Worm (Caenorhabditis elegans): ENCODE results near the gene nstp-2.

nstp-2 gene

DNA sequence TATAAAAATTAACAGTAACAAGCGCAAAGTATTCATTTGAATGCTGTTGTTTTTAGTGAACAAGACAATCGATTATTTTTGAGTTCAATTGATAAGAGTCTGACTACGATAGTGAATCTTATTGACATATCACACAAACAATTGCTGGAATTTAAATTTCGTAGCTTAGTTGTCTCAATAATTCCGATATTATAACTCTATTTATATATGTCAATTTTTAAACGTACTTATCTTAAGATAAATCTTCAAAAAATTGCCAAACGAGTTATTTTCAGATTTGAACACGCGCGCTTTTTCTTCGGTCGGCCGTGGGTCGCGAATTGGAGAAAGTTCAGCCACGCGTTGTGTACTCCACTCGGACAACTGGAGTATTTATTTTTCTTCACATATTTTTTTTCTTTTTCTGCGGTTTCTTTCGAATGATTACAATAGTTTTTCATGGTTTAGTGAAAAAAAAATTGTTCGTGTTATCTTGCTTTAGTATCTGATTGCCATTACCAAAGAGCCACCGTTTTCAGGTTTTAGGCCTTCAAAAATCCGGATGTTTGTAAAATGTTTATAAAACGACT is 25.8 kb upstream of the nstp-2 start, which contains the start of the genes cest-5.1 and C01B10.9 (continued):
- TF ChIP-seq ceh-19 (GFP tag; optimal IDR thresholded peaks at IDR 0.05) (no peak), elt-2 (tag; optimal IDR thresholded peaks at IDR 0.05) (peak; percentile 75), pat-9 (tag; optimal IDR thresholded peaks at IDR 0.05) (no peak), rnt-1 (tag; optimal IDR thresholded peaks at IDR 0.05) (peak; percentile 52), hlh-30 (tag; optimal IDR thresholded peaks at IDR 0.05; ENCODE audit: insufficient read depth) (no peak), fax-1 (tag; optimal IDR thresholded peaks at IDR 0.05) (peak; percentile 45), eyg-1 (tag; optimal IDR thresholded peaks at IDR 0.05) (peak; percentile 17), dve-1 (tag; optimal IDR thresholded peaks at IDR 0.05) (no peak), lim-6 (tag; optimal IDR thresholded peaks at IDR 0.05) (peak; percentile 33), unc-42 (tag; optimal IDR thresholded peaks at IDR 0.05) (peak; percentile 56), tbx-7 (tag; optimal IDR thresholded peaks at IDR 0.05) (peak; percentile 84), ceh-14 (tag; optimal IDR thresholded peaks at IDR 0.05) (peak; percentile 68), pag-3 (tag; optimal IDR thresholded peaks at IDR 0.05; ENCODE audit: borderline replicate concordance) (no peak), ahr-1 (tag; optimal IDR thresholded peaks at IDR 0.05) (no peak), fkh-6 (tag; optimal IDR thresholded peaks at IDR 0.05) (peak; percentile 49), gmeb-2 (tag; optimal IDR thresholded peaks at IDR 0.05) (no peak), ceh-18 (tag; optimal IDR thresholded peaks at IDR 0.05) (no peak)

DNA sequence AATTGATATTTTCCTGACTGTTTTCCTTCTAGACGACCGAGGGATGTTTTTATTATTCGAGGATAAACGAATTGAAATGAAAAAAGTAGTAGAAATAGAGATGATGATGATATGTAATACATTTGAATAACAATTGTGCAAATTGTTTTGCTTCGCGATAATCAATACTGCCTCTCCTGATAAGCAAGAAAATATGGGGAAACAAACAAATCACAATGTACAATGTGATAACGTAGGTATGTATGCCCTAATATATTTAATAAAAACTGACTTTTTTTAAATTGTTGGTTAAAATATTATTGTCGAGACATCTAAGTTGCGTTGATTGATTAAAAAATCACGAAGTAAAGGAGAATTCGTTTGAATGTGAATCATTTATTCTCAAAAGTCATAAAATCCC is 21.8 kb upstream of the nstp-2 start, which contains the start of gene cest-5.2:
Gene cest-5.2 (minus strand): TSS at position 128 of the 400 bp plus-strand sequence.
- TF ChIP-seq ceh-24 (tag; optimal IDR thresholded peaks at IDR 0.05), result no peak
- no peak for TF ChIP-seq C38D4.7 (GFP tag; optimal IDR thresholded peaks at IDR 0.05)
- peak; percentile 73 for TF ChIP-seq elt-2 (tag; optimal IDR thresholded peaks at IDR 0.05)

DNA sequence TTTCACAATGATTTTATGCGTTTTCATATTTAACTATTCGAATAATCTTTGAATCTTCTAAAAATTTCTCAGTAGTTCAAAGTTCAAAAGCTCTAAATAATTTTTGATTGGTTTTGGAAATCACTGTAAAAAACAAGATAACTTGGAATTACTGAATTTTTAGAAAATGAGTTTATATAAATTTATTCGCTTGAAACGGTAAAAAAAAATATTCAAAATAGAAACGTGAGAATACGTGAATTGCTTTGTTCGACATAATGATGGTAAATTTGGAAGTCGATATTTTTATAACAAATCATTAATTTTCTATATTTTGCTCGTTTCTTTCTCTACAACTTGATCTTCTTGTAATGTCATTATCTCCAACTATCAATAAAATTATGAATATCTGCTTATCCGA is 17.4 kb upstream of the nstp-2 start, which contains the start of gene C01B10.44:
Gene C01B10.44 (plus strand): TSS at position 301 of the 400 bp plus-strand sequence.
- no peak for TF ChIP-seq fkh-10 (GFP tag; optimal IDR thresholded peaks at IDR 0.05)
- no peak for TF ChIP-seq eyg-1 (tag; optimal IDR thresholded peaks at IDR 0.05)
- TF ChIP-seq gmeb-2 (tag; optimal IDR thresholded peaks at IDR 0.05), result no peak
- no peak for TF ChIP-seq ceh-45 (GFP tag; IDR thresholded peaks at IDR 0.05)
- no peak for TF ChIP-seq pax-1 (tag; optimal IDR thresholded peaks at IDR 0.05)
- TF ChIP-seq ceh-6 (GFP tag; optimal IDR thresholded peaks at IDR 0.05), result no peak
- TF ChIP-seq nfya-1 (tag; optimal IDR thresholded peaks at IDR 0.05), result no peak
- no peak for TF ChIP-seq pqm-1 (tag; optimal IDR thresholded peaks at IDR 0.05)

DNA sequence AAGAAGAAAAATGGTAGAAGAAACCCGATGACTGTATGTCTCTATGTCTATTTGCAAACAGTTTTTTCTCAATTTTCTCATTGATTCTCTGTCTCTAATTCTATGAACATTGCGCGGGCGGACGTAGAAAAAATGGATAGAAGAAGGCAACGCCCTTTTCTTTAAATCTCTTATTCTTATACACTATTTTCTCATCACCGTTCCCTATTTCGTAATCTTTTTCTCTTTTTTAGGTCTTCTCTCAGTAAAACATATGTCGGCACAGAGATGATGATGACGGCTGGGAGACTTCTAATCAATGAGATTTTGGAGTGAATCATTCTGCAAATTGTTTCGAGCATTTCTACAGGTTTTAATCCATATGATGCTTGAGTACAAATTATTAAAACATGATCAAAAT is 16.2 kb upstream of the nstp-2 start:
- no peak for TF ChIP-seq fax-1 (tag; optimal IDR thresholded peaks at IDR 0.05)
- no peak for TF ChIP-seq unc-55 (GFP tag; optimal IDR thresholded peaks at IDR 0.05)
- no peak for TF ChIP-seq unc-86 (tag; optimal IDR thresholded peaks at IDR 0.05)
- TF ChIP-seq eyg-1 (tag; optimal IDR thresholded peaks at IDR 0.05), result no peak
- no peak for TF ChIP-seq C08G9.2 (tag; optimal IDR thresholded peaks at IDR 0.05)
- no peak for TF ChIP-seq ceh-30 (tag; optimal IDR thresholded peaks at IDR 0.05)
- no peak for TF ChIP-seq Y22D7AL.16 (tag; optimal IDR thresholded peaks at IDR 0.05)
- no peak for TF ChIP-seq gmeb-2 (tag; optimal IDR thresholded peaks at IDR 0.05)
- no peak for TF ChIP-seq sdc-2 (tag; optimal IDR thresholded peaks at IDR 0.05)
- no peak for TF ChIP-seq lim-6 (tag; optimal IDR thresholded peaks at IDR 0.05)
- no peak for TF ChIP-seq ceh-18 (tag; optimal IDR thresholded peaks at IDR 0.05)
- no peak for TF ChIP-seq rnt-1 (tag; optimal IDR thresholded peaks at IDR 0.05)
- no peak for TF ChIP-seq ahr-1 (tag; optimal IDR thresholded peaks at IDR 0.05)
- TF ChIP-seq ceh-22 (tag; optimal IDR thresholded peaks at IDR 0.05), result no peak

ce11 chrIV:6621252-6621651 is 15.3 kb upstream of the nstp-2 start, which contains the start of gene C01B10.3:
TSS of gene C01B10.3 (minus strand) at chrIV:6621352.
- TF ChIP-seq ztf-16 (tag; optimal IDR thresholded peaks at IDR 0.05) (no peak), nhr-232 (tag; optimal IDR thresholded peaks at IDR 0.05) (no peak), npax-4 (tag; optimal IDR thresholded peaks at IDR 0.05) (no peak), dve-1 (tag; optimal IDR thresholded peaks at IDR 0.05) (no peak), C08G9.2 (tag; optimal IDR thresholded peaks at IDR 0.05) (no peak), unc-55 (GFP tag; optimal IDR thresholded peaks at IDR 0.05) (no peak), odd-2 (tag; optimal IDR thresholded peaks at IDR 0.05) (no peak), T23F11.4 (GFP tag; optimal IDR thresholded peaks at IDR 0.05) (no peak), pax-1 (tag; optimal IDR thresholded peaks at IDR 0.05) (no peak), nfya-1 (tag; optimal IDR thresholded peaks at IDR 0.05) (no peak), ceh-9 (tag; optimal IDR thresholded peaks at IDR 0.05) (no peak), ceh-2 (tag; optimal IDR thresholded peaks at IDR 0.05) (no peak), C38D4.7 (GFP tag; optimal IDR thresholded peaks at IDR 0.05) (no peak), ceh-22 (tag; optimal IDR thresholded peaks at IDR 0.05) (no peak), ets-4 (tag; optimal IDR thresholded peaks at IDR 0.05) (no peak), ceh-48 (tag; optimal IDR thresholded peaks at IDR 0.05) (no peak), ceh-19 (GFP tag; optimal IDR thresholded peaks at IDR 0.05) (no peak)

Measured in whole organism, late embryonic.